Fruit fly (Drosophila melanogaster) whole organism, larva: Measurements from ENCODE around the gene CG4660.

ENCODE experiments used
- noc ChIP-seq: fragments of 200-800 bp; sonication (Bioruptor generic); optimal IDR thresholded peaks from 3 replicates; lab custom pipeline; 2019; ENCODE audit warnings: missing biosample characterization, mild to moderate bottlenecking, missing genetic modification characterization, moderate library complexity

The CG4660 gene

dm6 chrX:6029015-6029414 is 52.2 kb downstream of the CG4660 start:
- TF ChIP-seq noc (tag; lab: Kevin White, UChicago): no peak
